Fruit fly (Drosophila melanogaster) whole organism, embryonic: ENCODE results near the gene CG8907.
A peak's percentile ranks its signal among the peaks of the same experiment; 100 is the strongest.

Experiments used
- ATbp ChIP-seq: fragments of 200-800 bp; sonication (Bioruptor generic); optimal IDR thresholded peaks from 2 replicates; lab custom pipeline; 2017; ENCODE audit warnings: missing biosample characterization, mild to moderate bottlenecking, missing genetic modification characterization, missing genetic modification reagents
- CG1024 ChIP-seq: fragments of 200-800 bp; sonication (Bioruptor generic); IDR thresholded peaks from 2 replicates; pipeline ENCODE4 v1.3.6; 2022; ENCODE audit warnings: missing biosample characterization, missing genetic modification characterization
- CG10267 ChIP-seq: fragments of 200-800 bp; sonication (Bioruptor generic); optimal IDR thresholded peaks from 2 replicates; lab custom pipeline; 2018; ENCODE audit warnings: missing biosample characterization, mild to moderate bottlenecking, missing genetic modification characterization, moderate library complexity
- CG10366 ChIP-seq: fragments of 200-800 bp; sonication (Bioruptor generic); IDR thresholded peaks from 2 replicates; pipeline ENCODE4 v1.3.6; 2022; ENCODE audit warnings: missing biosample characterization, missing genetic modification characterization
- CG10565 ChIP-seq: fragments of 200-800 bp; sonication (Bioruptor generic); optimal IDR thresholded peaks from 3 replicates; lab custom pipeline; 2016; ENCODE audit warnings: missing biosample characterization, mild to moderate bottlenecking, missing genetic modification characterization
- CG10654 ChIP-seq: fragments of 200-800 bp; sonication (Bioruptor generic); optimal IDR thresholded peaks from 2 replicates; lab custom pipeline; 2016; ENCODE audit warnings: missing biosample characterization, missing genetic modification characterization
- CG12391 ChIP-seq: fragments of 200-800 bp; sonication (Bioruptor generic); optimal IDR thresholded peaks from 3 replicates; lab custom pipeline; 2018; ENCODE audit warnings: missing biosample characterization, mild to moderate bottlenecking, missing genetic modification characterization, moderate library complexity
- CG13123 ChIP-seq: fragments of 200-800 bp; sonication (Bioruptor generic); optimal IDR thresholded peaks from 2 replicates; lab custom pipeline; 2016; ENCODE audit warnings: missing biosample characterization, missing genetic modification characterization
- CG13296 ChIP-seq: fragments of 200-800 bp; sonication (Bioruptor generic); optimal IDR thresholded peaks from 3 replicates; lab custom pipeline; 2018; ENCODE audit warnings: missing biosample characterization, mild to moderate bottlenecking, missing genetic modification characterization
- CG14965 ChIP-seq: fragments of 200-800 bp; sonication (Bioruptor generic); optimal IDR thresholded peaks from 2 replicates; lab custom pipeline; 2016; ENCODE audit warnings: missing biosample characterization, missing genetic modification characterization, borderline replicate concordance
- CG17186 ChIP-seq: fragments of 200-800 bp; sonication (Bioruptor generic); optimal IDR thresholded peaks from 3 replicates; lab custom pipeline; 2017; ENCODE audit warnings: missing biosample characterization, missing genetic modification reagents, missing genetic modification characterization
- CG17829 ChIP-seq: fragments of 200-800 bp; optimal IDR thresholded peaks from 2 replicates; lab custom pipeline; 2019; ENCODE audit warnings: missing biosample characterization, mild to moderate bottlenecking, missing genetic modification characterization, moderate library complexity
- CG17912 ChIP-seq: fragments of 200-800 bp; sonication (Bioruptor generic); optimal IDR thresholded peaks from 2 replicates; lab custom pipeline; 2018; ENCODE audit warnings: missing biosample characterization, mild to moderate bottlenecking, missing genetic modification characterization
- CG18011 ChIP-seq: fragments of 200-800 bp; sonication (Bioruptor generic); optimal IDR thresholded peaks from 2 replicates; lab custom pipeline; 2017; ENCODE audit warnings: missing biosample characterization, missing genetic modification characterization, mild to moderate bottlenecking, moderate library complexity, missing genotype
- CG18599 ChIP-seq: fragments of 200-800 bp; sonication (Bioruptor generic); optimal IDR thresholded peaks from 3 replicates; lab custom pipeline; 2017; ENCODE audit warnings: missing biosample characterization, missing genetic modification characterization, mild to moderate bottlenecking, moderate library complexity, missing genetic modification reagents
- CG30020 ChIP-seq: fragments of 200-800 bp; optimal IDR thresholded peaks from 2 replicates; lab custom pipeline; 2019; ENCODE audit warnings: missing biosample characterization, mild to moderate bottlenecking, missing genetic modification characterization, moderate library complexity
- CG30403 ChIP-seq: fragments of 200-800 bp; sonication (Bioruptor generic); optimal IDR thresholded peaks from 3 replicates; lab custom pipeline; 2016; ENCODE audit warnings: missing biosample characterization, missing genetic modification characterization
- CG3065 ChIP-seq: fragments of 200-800 bp; sonication (Bioruptor generic); optimal IDR thresholded peaks from 2 replicates; lab custom pipeline; 2016; ENCODE audit warnings: missing biosample characterization, missing genetic modification characterization
- CG31441 ChIP-seq: fragments of 200-800 bp; sonication (Bioruptor generic); IDR thresholded peaks from 2 replicates; pipeline ENCODE4 v1.3.6; 2022; ENCODE audit warnings: missing biosample characterization, missing genetic modification characterization
- CG32772 ChIP-seq: fragments of 200-800 bp; sonication (Bioruptor generic); IDR thresholded peaks from 2 replicates; pipeline ENCODE4 v1.3.6; 2022; ENCODE audit warnings: missing biosample characterization, missing genetic modification characterization
- CG3726 ChIP-seq: fragments of 200-800 bp; sonication (Bioruptor generic); IDR thresholded peaks from 3 replicates; pipeline ENCODE4, ENCODE4 v1.3.6; 2022; ENCODE audit warnings: missing biosample characterization, missing genetic modification characterization
- CG42726 ChIP-seq: fragments of 200-800 bp; sonication (Bioruptor generic); IDR thresholded peaks from 2 replicates; pipeline ENCODE4 v1.3.6; 2022; ENCODE audit warnings: missing biosample characterization, missing genetic modification characterization; ENCODE audit not compliant: partially characterized antibody
- CG4328 ChIP-seq: fragments of 200-800 bp; sonication (Bioruptor generic); optimal IDR thresholded peaks from 3 replicates; lab custom pipeline; 2017; ENCODE audit warnings: missing biosample characterization, missing genetic modification reagents, missing genetic modification characterization
- CG4730 ChIP-seq: fragments of 200-800 bp; sonication (Bioruptor generic); IDR thresholded peaks from 2 replicates; pipeline ENCODE4 v1.3.6; 2022; ENCODE audit warnings: missing biosample characterization, missing genetic modification characterization
- CG7556 ChIP-seq: fragments of 200-800 bp; sonication (Bioruptor generic); optimal IDR thresholded peaks from 2 replicates; lab custom pipeline; 2017; ENCODE audit warnings: missing biosample characterization, mild to moderate bottlenecking, missing genetic modification characterization
- CG8388 ChIP-seq: fragments of 200-800 bp; sonication (Bioruptor generic); optimal IDR thresholded peaks from 2 replicates; lab custom pipeline; 2019; ENCODE audit warnings: missing biosample characterization, mild to moderate bottlenecking, missing genetic modification characterization, moderate library complexity
- D ChIP-seq, 2 experiments: fragments of 200-800 bp in 1 of 2; fragments of >200 bp in 1 of 2; sonication (Bioruptor generic) in 1 of 2; optimal IDR thresholded peaks; 2 replicates in 1 of 2; 3 replicates in 1 of 2; lab custom pipeline; 2017; ENCODE audit warnings: mild to moderate bottlenecking in 1 of 2, missing biosample characterization in 1 of 2, missing genetic modification characterization in 1 of 2, missing genetic modification reagents in 1 of 2
- Drgx ChIP-seq: fragments of 200-800 bp; sonication (Bioruptor generic); IDR thresholded peaks from 2 replicates; pipeline ENCODE4 v1.3.6; 2022; ENCODE audit warnings: missing biosample characterization, missing genetic modification characterization
- HLH3B ChIP-seq: fragments of 200-800 bp; sonication (Bioruptor generic); IDR thresholded peaks from 2 replicates; pipeline ENCODE4 v1.3.6; 2022; ENCODE audit warnings: missing biosample characterization, missing genetic modification characterization
- HLHmδ ChIP-seq: fragments of 200-800 bp; sonication (Bioruptor generic); optimal IDR thresholded peaks from 2 replicates; lab custom pipeline; 2018; ENCODE audit warnings: missing biosample characterization, mild to moderate bottlenecking, missing genetic modification characterization, moderate library complexity
- NK7.1 ChIP-seq: fragments of 200-800 bp; sonication (Bioruptor generic); optimal IDR thresholded peaks from 3 replicates; lab custom pipeline; 2016; ENCODE audit warnings: missing biosample characterization, missing genetic modification characterization
- Six4 ChIP-seq: fragments of 200-800 bp; sonication (Bioruptor generic); optimal IDR thresholded peaks from 2 replicates; lab custom pipeline; 2016; ENCODE audit warnings: missing biosample characterization, missing genetic modification characterization
- disco-r ChIP-seq: fragments of 200-800 bp; sonication (Bioruptor generic); optimal IDR thresholded peaks from 2 replicates; lab custom pipeline; 2016; ENCODE audit warnings: missing biosample characterization, missing genetic modification characterization
- emc ChIP-seq: fragments of 200-800 bp; sonication (Bioruptor generic); optimal IDR thresholded peaks from 2 replicates; lab custom pipeline; 2016; ENCODE audit warnings: missing biosample characterization, missing genetic modification characterization
- esg ChIP-seq: fragments of 200-800 bp; sonication (Bioruptor generic); conservative IDR thresholded peaks from 2 replicates; pipeline ENCODE4 v1.3.6; 2022; ENCODE audit warnings: missing biosample characterization, missing genetic modification characterization
- eve ChIP-seq, 2 experiments: fragments of >200 bp; optimal IDR thresholded peaks; 2 replicates each; lab custom pipeline; 2017; ENCODE audit warnings: missing biosample characterization in 2 of 2, missing genetic modification characterization in 2 of 2
- fd64A ChIP-seq: fragments of 200-800 bp; sonication (Bioruptor generic); optimal IDR thresholded peaks from 3 replicates; lab custom pipeline; 2018; ENCODE audit warnings: missing biosample characterization, mild to moderate bottlenecking, missing genetic modification characterization
- gro ChIP-seq: fragments of 200-800 bp; sonication (Bioruptor generic); optimal IDR thresholded peaks from 2 replicates; lab custom pipeline; 2016; ENCODE audit warnings: missing biosample characterization, missing genetic modification characterization
- gsb-n ChIP-seq: fragments of 200-800 bp; sonication (Bioruptor generic); optimal IDR thresholded peaks from 3 replicates; lab custom pipeline; 2018; ENCODE audit warnings: missing biosample characterization, mild to moderate bottlenecking, missing genetic modification characterization
- lmd ChIP-seq: fragments of 200-800 bp; sonication (Bioruptor generic); IDR thresholded peaks from 2 replicates; pipeline ENCODE4 v1.3.6; 2022; ENCODE audit warnings: missing biosample characterization, missing genetic modification characterization
- lov ChIP-seq, 2 experiments: fragments of 200-800 bp in 1 of 2; fragments of >200 bp in 1 of 2; sonication (Bioruptor generic) in 1 of 2; IDR thresholded peaks in 1 of 2; optimal IDR thresholded peaks in 1 of 2; 2 replicates in 1 of 2; 3 replicates in 1 of 2; pipeline versions ENCODE4 v1.3.6 to Lab custom; 2017 to 2022; ENCODE audit warnings: missing biosample characterization in 1 of 2, missing genetic modification characterization in 1 of 2
- nau ChIP-seq: fragments of 200-800 bp; sonication (Bioruptor generic); optimal IDR thresholded peaks from 3 replicates; lab custom pipeline; 2017; ENCODE audit warnings: missing biosample characterization, mild to moderate bottlenecking, missing genetic modification characterization, missing genetic modification reagents
- pzg ChIP-seq: fragments of 200-800 bp; sonication (Bioruptor generic); optimal IDR thresholded peaks from 3 replicates; lab custom pipeline; 2018; ENCODE audit warnings: missing biosample characterization, mild to moderate bottlenecking, missing genetic modification characterization, moderate library complexity
- salm ChIP-seq: fragments of 200-800 bp; sonication (Bioruptor generic); optimal IDR thresholded peaks from 2 replicates; lab custom pipeline; 2018; ENCODE audit warnings: missing biosample characterization, mild to moderate bottlenecking, missing genetic modification characterization
- scrt ChIP-seq: fragments of 200-800 bp; sonication (Bioruptor generic); optimal IDR thresholded peaks from 2 replicates; lab custom pipeline; 2018; ENCODE audit warnings: missing biosample characterization, mild to moderate bottlenecking, missing genetic modification characterization, moderate library complexity
- sqz ChIP-seq: fragments of 200-800 bp; sonication (Bioruptor generic); optimal IDR thresholded peaks from 3 replicates; lab custom pipeline; 2018; ENCODE audit warnings: missing biosample characterization, mild to moderate bottlenecking, missing genetic modification characterization
- tap ChIP-seq: fragments of 200-800 bp; optimal IDR thresholded peaks from 3 replicates; lab custom pipeline; 2019; ENCODE audit warnings: missing biosample characterization, mild to moderate bottlenecking, missing genetic modification characterization, moderate library complexity
- tup ChIP-seq: fragments of 200-800 bp; sonication (Bioruptor generic); optimal IDR thresholded peaks from 2 replicates; lab custom pipeline; 2016; ENCODE audit warnings: missing biosample characterization, mild to moderate bottlenecking, missing genetic modification characterization, moderate library complexity
- unpg ChIP-seq: fragments of 200-800 bp; sonication (Bioruptor generic); optimal IDR thresholded peaks from 3 replicates; lab custom pipeline; 2018; ENCODE audit warnings: missing biosample characterization, mild to moderate bottlenecking, missing genetic modification characterization, moderate library complexity
- wdn ChIP-seq: fragments of 200-800 bp; sonication (Bioruptor generic); IDR thresholded peaks from 2 replicates; pipeline ENCODE4 v1.3.6; 2022; ENCODE audit warnings: missing biosample characterization, missing genetic modification characterization

Gene CG8907

DNA sequence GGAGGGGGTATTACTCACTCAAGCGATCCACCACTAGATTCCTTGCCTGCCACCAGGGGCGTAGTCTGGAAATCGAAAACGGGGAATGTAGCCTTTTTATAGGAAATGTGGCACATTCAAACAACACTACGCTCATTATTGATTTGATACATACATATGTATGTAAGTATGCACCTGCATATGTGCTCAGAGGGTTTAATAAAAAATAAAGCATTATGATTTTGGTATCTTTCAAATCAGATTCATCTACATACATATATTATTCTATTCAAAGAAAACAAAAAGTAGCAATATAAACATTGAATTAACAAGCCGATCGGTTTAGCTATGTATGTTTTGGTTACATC lies 48.8 kb downstream of the CG8907 start (continued):
- no peak for TF ChIP-seq HLHmδ (GFP tag; lab: Kevin White, UChicago)
- TF ChIP-seq CG1024, result no peak
- TF ChIP-seq CG18599 (GFP tag; lab: Kevin White, UChicago), result no peak
- TF ChIP-seq nau, result no peak
- TF ChIP-seq CG17912 (GFP tag; lab: Kevin White, UChicago), result no peak
- TF ChIP-seq CG17186 (GFP tag; lab: Kevin White, UChicago), result peak; percentile 3
- TF ChIP-seq CG7556 (GFP tag; lab: Kevin White, UChicago), result no peak
- no peak for TF ChIP-seq emc (GFP tag; lab: Kevin White, UChicago)
- TF ChIP-seq CG10565 (GFP tag; lab: Kevin White, UChicago), result no peak
- TF ChIP-seq wdn (GFP tag; lab: Robert Waterston, UW), result no peak
- TF ChIP-seq CG13123 (GFP tag; lab: Kevin White, UChicago), result no peak
- TF ChIP-seq lov (optimal IDR thresholded peaks at IDR 0.05; lab: Kevin White, UChicago), result no peak
- no peak for TF ChIP-seq lov (GFP tag; IDR thresholded peaks at IDR 0.05; lab: Robert Waterston, UW)
- TF ChIP-seq tup, result no peak
- TF ChIP-seq disco-r, result no peak
- TF ChIP-seq tap (tag; lab: Kevin White, UChicago), result no peak
- TF ChIP-seq salm (tag; lab: Kevin White, UChicago), result no peak
- no peak for TF ChIP-seq Drgx (GFP tag; lab: Robert Waterston, UW)
- no peak for TF ChIP-seq CG8388 (GFP tag; lab: Kevin White, UChicago)
- TF ChIP-seq lmd (GFP tag; lab: Robert Waterston, UW), result 0 out of 2 replicates have a peak, but pooled peaks have one; percentile 20
- no peak for TF ChIP-seq CG13296 (GFP tag; lab: Kevin White, UChicago)
- no peak for TF ChIP-seq CG18011 (GFP tag; lab: Kevin White, UChicago)
- no peak for TF ChIP-seq fd64A (GFP tag; lab: Kevin White, UChicago)
- no peak for TF ChIP-seq CG3065 (GFP tag; lab: Kevin White, UChicago)
- TF ChIP-seq CG30020 (tag; lab: Kevin White, UChicago), result no peak
- no peak for TF ChIP-seq CG10654 (GFP tag; lab: Kevin White, UChicago)
- no peak for TF ChIP-seq NK7.1 (GFP tag; lab: Kevin White, UChicago)
- no peak for TF ChIP-seq D (optimal IDR thresholded peaks at IDR 0.05; lab: Kevin White, UChicago)
- peak; percentile 44 for TF ChIP-seq D (GFP tag; optimal IDR thresholded peaks at IDR 0.05; lab: Kevin White, UChicago)
- no peak for TF ChIP-seq scrt
- TF ChIP-seq pzg (GFP tag; lab: Kevin White, UChicago), result no peak
- TF ChIP-seq CG30403 (GFP tag; lab: Kevin White, UChicago), result peak; percentile 27
- TF ChIP-seq CG12391 (tag; lab: Kevin White, UChicago), result no peak
- TF ChIP-seq CG32772 (GFP tag; lab: Robert Waterston, UW), result 0 out of 2 replicates have a peak, but pooled peaks have one; percentile 7
- TF ChIP-seq CG42726 (GFP tag; lab: Robert Waterston, UW), result no peak
- no peak for TF ChIP-seq CG4328 (GFP tag; lab: Kevin White, UChicago)
- peak; percentile 16 for TF ChIP-seq gsb-n (tag; lab: Kevin White, UChicago)
- no peak for TF ChIP-seq eve (GFP tag; optimal IDR thresholded peaks at IDR 0.05; lab: Kevin White, UChicago)
- no peak for TF ChIP-seq gro
- no peak for TF ChIP-seq CG10366
- TF ChIP-seq esg (GFP tag; lab: Robert Waterston, UW), result no peak
- TF ChIP-seq CG31441 (GFP tag; lab: Robert Waterston, UW), result peak; percentile 43; the same call in 1 of the 2 replicates
- no peak for TF ChIP-seq CG4730
- TF ChIP-seq HLH3B (GFP tag; lab: Robert Waterston, UW), result no peak
- no peak for TF ChIP-seq ATbp (GFP tag; lab: Kevin White, UChicago)
- TF ChIP-seq CG3726, result no peak
- no peak for TF ChIP-seq CG14965 (GFP tag; lab: Kevin White, UChicago)
- TF ChIP-seq CG17829 (tag; lab: Kevin White, UChicago), result peak; percentile 27
- TF ChIP-seq Six4 (GFP tag; lab: Kevin White, UChicago), result peak; percentile 4
- TF ChIP-seq sqz (GFP tag; lab: Kevin White, UChicago), result no peak
- TF ChIP-seq CG10267 (tag; lab: Kevin White, UChicago), result no peak
- TF ChIP-seq unpg (GFP tag; lab: Kevin White, UChicago), result peak; percentile 15
